Fruit fly (Drosophila melanogaster) whole organism, prepupa: ENCODE measurements around the gene Chd64.

Source experiments
- Blimp-1 ChIP-seq: fragments of 200-800 bp; sonication (Bioruptor generic); optimal IDR thresholded peaks from 3 replicates; lab custom pipeline; 2017; ENCODE audit warnings: missing biosample characterization, missing genetic modification characterization, mild to moderate bottlenecking, moderate library complexity, missing genetic modification reagents
- CG11294 ChIP-seq: fragments of 200-800 bp; sonication (Bioruptor generic); IDR thresholded peaks from 2 replicates; pipeline ENCODE4 v1.3.6; 2022; ENCODE audit warnings: missing biosample characterization, missing genetic modification characterization
- CG3919 ChIP-seq: fragments of 200-800 bp; sonication (Bioruptor generic); optimal IDR thresholded peaks from 3 replicates; lab custom pipeline; 2016; ENCODE audit warnings: missing biosample characterization, missing genetic modification characterization
- CG8319 ChIP-seq: fragments of 200-800 bp; sonication (Bioruptor generic); optimal IDR thresholded peaks from 3 replicates; lab custom pipeline; 2016; ENCODE audit warnings: missing biosample characterization, missing genetic modification characterization
- Ets21C ChIP-seq: fragments of 200-800 bp; sonication (Bioruptor generic); optimal IDR thresholded peaks from 3 replicates; lab custom pipeline; 2016; ENCODE audit warnings: missing biosample characterization, missing genetic modification characterization
- OdsH ChIP-seq: fragments of 200-800 bp; sonication (Bioruptor generic); optimal IDR thresholded peaks from 3 replicates; lab custom pipeline; 2016; ENCODE audit warnings: missing biosample characterization, missing genetic modification characterization
- fd59A ChIP-seq: fragments of 200-800 bp; sonication (Bioruptor generic); optimal IDR thresholded peaks from 2 replicates; lab custom pipeline; 2017; ENCODE audit warnings: missing biosample characterization, mild to moderate bottlenecking, missing genetic modification characterization, missing genetic modification reagents
- lz ChIP-seq: fragments of 200-800 bp; sonication (Bioruptor generic); optimal IDR thresholded peaks from 3 replicates; lab custom pipeline; 2016; ENCODE audit warnings: missing biosample characterization, missing genetic modification characterization
- pdm3 ChIP-seq: fragments of 200-800 bp; sonication (Bioruptor generic); optimal IDR thresholded peaks from 3 replicates; lab custom pipeline; 2016; ENCODE audit warnings: missing biosample characterization, missing genetic modification characterization
- salr ChIP-seq, 2 experiments: fragments of 200-800 bp; sonication (Bioruptor generic); optimal IDR thresholded peaks; 3 replicates each; lab custom pipeline; 2016 to 2018; ENCODE audit warnings: missing biosample characterization in 2 of 2, missing genetic modification characterization in 2 of 2, mild to moderate bottlenecking in 1 of 2

DNA sequence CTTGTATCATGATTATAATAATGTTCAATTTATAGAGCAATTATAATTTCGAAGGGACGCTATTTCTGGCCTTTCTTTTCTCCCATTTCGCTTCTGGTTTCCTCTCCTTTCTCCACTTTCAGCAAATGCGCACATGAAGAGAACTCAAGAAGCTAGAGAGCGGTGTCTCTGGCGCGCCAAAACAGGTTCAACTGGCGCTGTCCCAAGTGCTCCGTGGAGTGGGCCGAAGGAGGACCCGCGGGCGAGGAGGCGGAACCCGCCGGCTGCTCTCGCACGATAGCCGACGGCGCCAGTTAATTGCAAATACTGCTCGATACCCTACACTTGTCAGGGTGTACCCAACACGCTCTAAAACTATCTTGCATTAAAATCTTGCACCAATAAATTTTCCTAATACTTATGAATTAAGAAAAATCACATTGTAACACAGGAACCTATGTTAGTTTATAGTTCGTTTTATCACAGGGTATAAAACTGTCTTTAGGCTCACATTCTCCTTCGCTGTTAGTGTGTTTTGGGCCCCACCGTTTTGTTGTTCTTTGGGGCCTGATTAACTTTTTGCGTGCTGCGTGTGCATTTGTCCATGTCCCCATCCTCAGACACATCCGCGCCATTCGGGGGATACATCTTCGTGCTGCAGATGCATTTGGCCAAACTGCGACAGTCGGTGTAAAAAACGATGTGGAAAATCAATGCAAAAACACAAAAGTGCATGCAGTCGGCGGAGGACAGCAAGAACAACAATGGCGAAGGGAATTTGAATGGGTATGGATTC is 51.8 kb downstream of the Chd64 start:
- peak; percentile 96 for TF ChIP-seq CG8319 (GFP tag; lab: Kevin White, UChicago)
- TF ChIP-seq salr (GFP tag; optimal IDR thresholded peaks at IDR 0.05; lab: Kevin White, UChicago), result peak; percentile 98
- peak; percentile 98 for TF ChIP-seq Ets21C
- TF ChIP-seq CG3919, result peak; percentile 98
- TF ChIP-seq Blimp-1 (GFP tag; lab: Kevin White, UChicago), result peak; percentile 91
- TF ChIP-seq lz (GFP tag; lab: Kevin White, UChicago), result peak; percentile 99
- peak; percentile 99 for TF ChIP-seq pdm3 (GFP tag; lab: Kevin White, UChicago)
- TF ChIP-seq fd59A (GFP tag; lab: Kevin White, UChicago), result peak; percentile 98
- TF ChIP-seq CG11294 (GFP tag; lab: Robert Waterston, UW), result peak; percentile 98
- peak; percentile 99 for TF ChIP-seq OdsH (GFP tag; lab: Kevin White, UChicago)
